Worm (Caenorhabditis elegans) whole organism, L4 larva: ENCODE measurements around the gene tag-281.

ENCODE experiments used
- D1046.2 ChIP-seq: fragments of 200-800 bp; sonication (Bioruptor generic); IDR thresholded peaks from 2 replicates; pipeline ENCODE4 v1.3.6; 2022; ENCODE audit warnings: missing genetic modification characterization, missing compliant biosample characterization
- F37D6.2 ChIP-seq: sonication (generic microtip); optimal IDR thresholded peaks from 2 replicates; lab custom pipeline; 2016; ENCODE audit warnings: mild to moderate bottlenecking, missing genetic modification characterization, missing compliant biosample characterization
- T26A8.4 ChIP-seq: fragments of 200-800 bp; sonication (Bioruptor generic); IDR thresholded peaks from 2 replicates; pipeline ENCODE4 v1.3.6; 2022; ENCODE audit warnings: missing genetic modification characterization, missing compliant biosample characterization
- Y48G9A.11 ChIP-seq: fragments of 200-800 bp; sonication (Bioruptor generic); IDR thresholded peaks from 2 replicates; pipeline ENCODE4 v1.3.6; 2022; ENCODE audit warnings: missing genetic modification reagents, missing genetic modification characterization, missing compliant biosample characterization
- Y5F2A.4 ChIP-seq: fragments of 200-800 bp; sonication (Bioruptor generic); optimal IDR thresholded peaks from 2 replicates; lab custom pipeline; 2018; ENCODE audit warnings: mild to moderate bottlenecking, missing genetic modification characterization, missing compliant biosample characterization
- ZK337.2 ChIP-seq: fragments of 200-800 bp; sonication (Bioruptor generic); IDR thresholded peaks from 2 replicates; pipeline ENCODE4 v1.3.6; 2022; ENCODE audit warnings: missing genetic modification reagents, missing genetic modification characterization, missing compliant biosample characterization
- aly-2 ChIP-seq: sonication (generic microtip); optimal IDR thresholded peaks from 2 replicates; lab custom pipeline; 2018; ENCODE audit warnings: missing biosample characterization, missing genetic modification characterization
- ceh-44 ChIP-seq: fragments of 200-800 bp; sonication (Bioruptor generic); IDR thresholded peaks from 2 replicates; pipeline ENCODE4 v1.3.6; 2022; ENCODE audit warnings: missing genetic modification reagents, missing genetic modification characterization, missing compliant biosample characterization
- ceh-82 ChIP-seq: sonication (generic microtip); optimal IDR thresholded peaks from 2 replicates; lab custom pipeline; 2017; ENCODE audit warnings: missing biosample characterization, missing genetic modification characterization
- ctbp-1 ChIP-seq: fragments of 200-800 bp; sonication (Bioruptor generic); IDR thresholded peaks from 2 replicates; pipeline ENCODE4 v1.3.6; 2022; ENCODE audit warnings: missing genetic modification reagents, missing genetic modification characterization, missing compliant biosample characterization
- dmd-8 ChIP-seq: fragments of 200-800 bp; sonication (Bioruptor generic); IDR thresholded peaks from 2 replicates; pipeline ENCODE4 v1.3.6; 2022; ENCODE audit warnings: missing genetic modification characterization, missing compliant biosample characterization
- egl-27 ChIP-seq: sonication (generic microtip); optimal IDR thresholded peaks from 3 replicates; lab custom pipeline; 2017; ENCODE audit warnings: missing biosample characterization, missing genetic modification reagents, missing genetic modification characterization
- fkh-10 ChIP-seq: fragments of 150-350 bp; optimal IDR thresholded peaks from 2 replicates; lab custom pipeline; 2014; ENCODE audit warnings: missing biosample characterization, missing genetic modification reagents, missing genetic modification characterization
- gei-8 ChIP-seq: fragments of 200-800 bp; sonication (Bioruptor generic); optimal IDR thresholded peaks from 2 replicates; lab custom pipeline; 2018; ENCODE audit warnings: mild to moderate bottlenecking, missing genetic modification characterization, missing compliant biosample characterization
- hlh-11 ChIP-seq: fragments of 200-800 bp; sonication (Bioruptor generic); optimal IDR thresholded peaks from 2 replicates; lab custom pipeline; 2018; ENCODE audit warnings: mild to moderate bottlenecking, missing genetic modification characterization, missing compliant biosample characterization
- jun-1 ChIP-seq: fragments of 150-350 bp; optimal IDR thresholded peaks from 2 replicates; lab custom pipeline; 2014; ENCODE audit warnings: missing biosample characterization, missing genetic modification reagents, missing genetic modification characterization
- lin-39 ChIP-seq: fragments of 150-350 bp; optimal IDR thresholded peaks from 2 replicates; lab custom pipeline; 2014; ENCODE audit warnings: missing biosample characterization, missing genetic modification reagents, missing genetic modification characterization
- lsy-2 ChIP-seq, 2 experiments: fragments of 150-350 bp in 1 of 2; sonication (generic microtip) in 1 of 2; optimal IDR thresholded peaks; 2 replicates each; lab custom pipeline; 2014 to 2017; ENCODE audit warnings: missing biosample characterization in 2 of 2, missing genetic modification characterization in 2 of 2
- madf-9 ChIP-seq: fragments of 200-800 bp; sonication (Bioruptor generic); conservative IDR thresholded peaks from 2 replicates; pipeline ENCODE4 v1.3.6; 2022; ENCODE audit warnings: missing genetic modification reagents, missing genetic modification characterization, missing compliant biosample characterization
- mdt-29 ChIP-seq: fragments of 200-800 bp; sonication (Bioruptor generic); IDR thresholded peaks from 2 replicates; pipeline ENCODE4 v1.3.6; 2022; ENCODE audit warnings: missing genetic modification reagents, missing genetic modification characterization, missing compliant biosample characterization
- nhr-237 ChIP-seq: sonication (generic microtip); optimal IDR thresholded peaks from 2 replicates; lab custom pipeline; 2017; ENCODE audit warnings: missing biosample characterization, missing genetic modification characterization
- nhr-25 ChIP-seq: sonication (generic microtip); optimal IDR thresholded peaks from 2 replicates; lab custom pipeline; 2017; ENCODE audit warnings: missing genetic modification characterization, mild to moderate bottlenecking, missing compliant biosample characterization, antibody characterized with exemption, moderate library complexity, borderline replicate concordance; ENCODE audit not compliant: insufficient read depth
- nhr-42 ChIP-seq: fragments of 200-800 bp; sonication (Bioruptor generic); IDR thresholded peaks from 2 replicates; pipeline ENCODE4 v1.3.6; 2022; ENCODE audit warnings: missing genetic modification characterization, missing compliant biosample characterization
- nhr-48 ChIP-seq: sonication (generic microtip); optimal IDR thresholded peaks from 2 replicates; lab custom pipeline; 2016; ENCODE audit warnings: mild to moderate bottlenecking, missing genetic modification characterization, missing compliant biosample characterization
- nhr-6 ChIP-seq: fragments of 150-350 bp; optimal IDR thresholded peaks from 2 replicates; lab custom pipeline; 2014; ENCODE audit warnings: missing biosample characterization, missing genetic modification characterization
- pqm-1 ChIP-seq: sonication (generic microtip); optimal IDR thresholded peaks from 2 replicates; lab custom pipeline; 2017; ENCODE audit warnings: missing biosample characterization, missing genetic modification characterization
- rbr-2 ChIP-seq: sonication (generic microtip); optimal IDR thresholded peaks from 2 replicates; lab custom pipeline; 2016; ENCODE audit warnings: missing genotype, missing genetic modification characterization, missing compliant biosample characterization
- saeg-2 ChIP-seq: fragments of 200-800 bp; sonication (Bioruptor generic); IDR thresholded peaks from 2 replicates; pipeline ENCODE4 v1.3.6; 2022; ENCODE audit warnings: missing genetic modification reagents, missing genetic modification characterization, missing compliant biosample characterization
- set-16 ChIP-seq: fragments of 200-800 bp; sonication (Bioruptor generic); IDR thresholded peaks from 2 replicates; pipeline ENCODE4 v1.3.6; 2022; ENCODE audit warnings: missing genetic modification reagents, missing genetic modification characterization, missing compliant biosample characterization
- snpc-4 ChIP-seq: fragments of 150-350 bp; optimal IDR thresholded peaks from 2 replicates; lab custom pipeline; 2014; ENCODE audit warnings: missing biosample characterization, missing genetic modification characterization
- spr-3 ChIP-seq: fragments of 200-800 bp; sonication (Bioruptor generic); optimal IDR thresholded peaks from 2 replicates; lab custom pipeline; 2018; ENCODE audit warnings: mild to moderate bottlenecking, missing genetic modification characterization, missing compliant biosample characterization
- tag-97 ChIP-seq: fragments of 200-800 bp; sonication (Bioruptor generic); IDR thresholded peaks from 2 replicates; pipeline ENCODE4 v1.3.6; 2022; ENCODE audit warnings: missing genetic modification characterization, missing compliant biosample characterization
- tra-1 ChIP-seq: fragments of 200-800 bp; sonication (Bioruptor generic); IDR thresholded peaks from 2 replicates; pipeline ENCODE4 v1.3.6; 2022; ENCODE audit warnings: missing genetic modification reagents, missing genetic modification characterization, missing compliant biosample characterization
- unc-62 ChIP-seq, 3 experiments: fragments of 150-350 bp in 1 of 3; sonication (generic microtip); optimal IDR thresholded peaks in 2 of 3; peaks in 1 of 3; 1 replicate in 1 of 3; 2 replicates in 2 of 3; lab custom pipeline; 2014 to 2017; ENCODE audit warnings: missing biosample characterization in 3 of 3, missing genetic modification characterization in 3 of 3, missing genetic modification reagents in 3 of 3, missing genotype in 1 of 3
- vab-7 ChIP-seq: fragments of 200-800 bp; sonication (Bioruptor generic); IDR thresholded peaks from 2 replicates; pipeline ENCODE4 v1.3.6; 2022; ENCODE audit warnings: missing genetic modification reagents, missing genetic modification characterization, missing compliant biosample characterization
- zag-1 ChIP-seq: fragments of 150-350 bp; optimal IDR thresholded peaks from 2 replicates; lab custom pipeline; 2014; ENCODE audit warnings: missing biosample characterization, missing genetic modification characterization
- zfp-2 ChIP-seq: sonication (generic microtip); optimal IDR thresholded peaks from 2 replicates; lab custom pipeline; 2016; ENCODE audit warnings: mild to moderate bottlenecking, missing genetic modification characterization, missing compliant biosample characterization
- zip-11 ChIP-seq: fragments of 200-800 bp; sonication (Bioruptor generic); IDR thresholded peaks from 2 replicates; pipeline ENCODE4 v1.3.6; 2022; ENCODE audit warnings: missing genetic modification characterization, missing compliant biosample characterization
- zip-2 ChIP-seq: fragments of 150-350 bp; optimal IDR thresholded peaks from 2 replicates; lab custom pipeline; 2014; ENCODE audit warnings: missing biosample characterization, missing genetic modification characterization

Gene tag-281

DNA sequence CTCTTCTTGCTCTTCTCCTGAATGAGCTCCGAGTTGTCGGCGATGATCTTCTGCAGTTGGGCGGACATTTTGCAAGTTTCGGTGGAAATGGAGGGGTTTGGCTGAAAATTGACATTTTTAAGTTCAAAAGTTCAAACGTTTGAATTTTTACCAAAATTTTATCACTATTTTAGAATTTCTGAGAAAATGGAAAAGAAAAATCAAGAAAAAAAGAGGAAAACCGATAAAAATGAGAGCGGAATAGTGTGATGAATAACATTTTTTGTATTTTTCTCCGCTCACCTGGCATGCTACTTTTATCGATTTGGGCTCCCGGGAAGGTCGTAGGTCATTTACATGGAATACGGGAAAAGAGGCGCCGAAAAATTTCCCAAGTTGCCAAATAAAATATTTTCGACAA, 25.5 kb downstream of the tag-281 start, which contains the start of gene F15A4.10:
Gene F15A4.10, minus strand, starts transcription at position 101 of the 400 bp plus-strand sequence.
- TF ChIP-seq D1046.2 (GFP tag; lab: Robert Waterston, UW) (no peak), set-16 (GFP tag; lab: Robert Waterston, UW) (0 out of 2 replicates have a peak, but pooled peaks have one; percentile 0)

DNA sequence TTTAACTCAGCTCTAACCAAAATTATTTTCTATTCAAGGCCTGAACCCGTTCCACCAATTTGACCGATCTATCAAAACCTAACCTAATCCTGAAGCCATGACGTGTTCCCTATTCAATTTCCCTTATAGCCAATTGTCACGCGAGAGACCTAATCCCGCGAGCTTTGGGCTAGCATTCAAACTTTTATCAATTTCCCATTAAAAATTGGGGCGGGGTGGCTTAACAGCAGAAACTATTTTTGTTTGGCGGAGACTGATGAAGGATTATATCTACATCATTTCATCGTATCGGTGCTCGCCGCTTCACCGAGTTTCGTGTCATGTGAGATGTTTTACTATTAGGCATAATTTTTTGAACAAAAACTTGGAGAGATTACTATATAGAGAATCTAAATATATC, 29.2 kb downstream of the tag-281 start:
- no peak for TF ChIP-seq tag-97
- TF ChIP-seq nhr-48 (tag; lab: Kevin White, UChicago), result no peak
- no peak for TF ChIP-seq T26A8.4 (GFP tag; lab: Robert Waterston, UW)
- no peak for TF ChIP-seq dmd-8 (GFP tag; lab: Robert Waterston, UW)
- no peak for TF ChIP-seq nhr-42 (GFP tag; lab: Robert Waterston, UW)
- no peak for TF ChIP-seq saeg-2 (GFP tag; lab: Robert Waterston, UW)
- TF ChIP-seq egl-27 (tag; lab: Kevin White, UChicago), result no peak
- no peak for TF ChIP-seq snpc-4 (tag; lab: Kevin White, UChicago)
- no peak for TF ChIP-seq nhr-25 (tag; lab: Kevin White, UChicago)
- TF ChIP-seq gei-8 (GFP tag; lab: Kevin White, UChicago), result no peak

DNA sequence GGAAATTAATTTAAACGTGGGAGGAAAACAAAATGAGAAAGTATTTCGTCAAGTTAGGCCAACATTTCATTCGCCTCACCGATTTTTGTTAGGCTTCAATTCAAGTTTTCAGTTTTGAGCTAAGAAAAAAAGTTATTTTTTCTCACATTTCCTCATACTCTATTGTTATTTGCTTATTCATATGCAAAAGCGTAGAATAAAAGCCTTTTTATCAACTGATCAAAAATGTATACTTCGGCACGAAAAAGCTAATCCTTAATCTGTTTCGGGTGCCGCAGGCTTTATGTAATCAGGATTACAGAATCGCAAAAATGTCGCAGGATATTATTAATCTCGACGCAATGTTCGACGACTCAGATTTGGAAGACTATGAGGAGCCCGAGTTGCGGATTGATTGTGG, 30.3 kb downstream of the tag-281 start, which contains the start of gene T21B4.15:
Gene T21B4.15, plus strand, starts transcription at position 301 of the 400 bp plus-strand sequence.
- TF ChIP-seq F37D6.2 (tag; lab: Kevin White, UChicago) (no peak), madf-9 (GFP tag; lab: Robert Waterston, UW) (no peak), zfp-2 (tag; lab: Kevin White, UChicago) (no peak), lsy-2 (tag; optimal IDR thresholded peaks at IDR 0.05; lab: Kevin White, UChicago) (no peak), ceh-44 (GFP tag; lab: Robert Waterston, UW) (no peak), snpc-4 (tag; lab: Kevin White, UChicago) (no peak), hlh-11 (tag; lab: Kevin White, UChicago) (no peak), ctbp-1 (no peak), spr-3 (no peak), nhr-6 (tag; lab: Kevin White, UChicago) (no peak), zip-2 (tag; lab: Kevin White, UChicago) (no peak), zip-11 (GFP tag; lab: Robert Waterston, UW) (no peak)

DNA sequence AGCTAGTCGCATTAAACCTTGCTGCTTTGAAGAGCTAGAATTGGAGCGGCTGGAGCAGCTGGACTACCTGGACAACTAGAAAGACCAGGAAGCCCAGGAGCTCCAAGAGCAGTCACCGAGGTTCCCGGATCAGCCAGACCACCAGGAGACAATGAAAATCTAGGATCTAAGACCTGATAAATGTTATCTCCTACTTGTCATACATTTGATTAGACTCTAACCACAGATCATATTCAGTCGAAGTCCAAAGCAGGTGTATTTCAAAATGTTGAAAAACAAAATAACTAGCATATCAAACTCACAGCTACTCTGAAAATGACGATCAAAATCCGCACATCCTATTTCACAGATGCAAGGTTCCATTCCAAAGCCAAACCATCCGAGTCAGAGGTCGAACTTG, 32.4 kb downstream of the tag-281 start, which contains the start of gene srz-6:
Gene srz-6, plus strand, starts transcription at position 301 of the 400 bp plus-strand sequence.
- TF ChIP-seq madf-9 (GFP tag; lab: Robert Waterston, UW) (no peak), aly-2 (tag; lab: Kevin White, UChicago) (no peak), tra-1 (GFP tag; lab: Robert Waterston, UW) (no peak), F37D6.2 (tag; lab: Kevin White, UChicago) (no peak), vab-7 (GFP tag; lab: Robert Waterston, UW) (no peak), pqm-1 (tag; lab: Kevin White, UChicago) (no peak), jun-1 (tag; lab: Kevin White, UChicago) (no peak), ZK337.2 (no peak), ceh-82 (tag; lab: Kevin White, UChicago) (no peak), nhr-237 (tag; lab: Kevin White, UChicago) (no peak), fkh-10 (GFP tag; lab: Kevin White, UChicago) (no peak), unc-62 (GFP tag; optimal IDR thresholded peaks at IDR 0.05 in 1 of 2; lab: Kevin White, UChicago) (no peak), unc-62 (tag; optimal IDR thresholded peaks at IDR 0.05; lab: Kevin White, UChicago) (no peak), Y5F2A.4 (GFP tag; lab: Kevin White, UChicago) (no peak), T26A8.4 (GFP tag; lab: Robert Waterston, UW) (no peak), lin-39 (tag; lab: Kevin White, UChicago) (no peak), mdt-29 (GFP tag; lab: Robert Waterston, UW) (no peak), Y48G9A.11 (GFP tag; lab: Robert Waterston, UW) (no peak), rbr-2 (tag; lab: Kevin White, UChicago) (no peak), zag-1 (tag; lab: Kevin White, UChicago) (no peak)
